Fruit fly (Drosophila melanogaster) whole organism, embryonic: Measurements from ENCODE around the gene Art8.

Experiments
- CG8359 ChIP-seq: fragments of 200-800 bp; sonication (Bioruptor generic); optimal IDR thresholded peaks from 2 replicates; lab custom pipeline; 2017; ENCODE audit warnings: missing biosample characterization, mild to moderate bottlenecking, missing genetic modification characterization, borderline replicate concordance
- Optix ChIP-seq: fragments of 200-800 bp; sonication (Bioruptor generic); IDR thresholded peaks from 3 replicates; pipeline ENCODE4 v1.3.6; 2022; ENCODE audit warnings: missing biosample characterization, missing genetic modification characterization
- bowl ChIP-seq: fragments of 200-800 bp; sonication (Bioruptor generic); IDR thresholded peaks from 2 replicates; pipeline ENCODE4 v1.3.6; 2022; ENCODE audit warnings: missing biosample characterization, missing genetic modification characterization
- dan ChIP-seq: fragments of 200-800 bp; sonication (Bioruptor generic); IDR thresholded peaks from 2 replicates; pipeline ENCODE4 v1.3.6; 2022; ENCODE audit warnings: missing biosample characterization, missing genetic modification characterization
- ind ChIP-seq: fragments of 200-800 bp; sonication (Bioruptor generic); optimal IDR thresholded peaks from 3 replicates; lab custom pipeline; 2016; ENCODE audit warnings: missing biosample characterization, missing genetic modification characterization
- kni ChIP-seq: fragments of 200-800 bp; sonication (Bioruptor generic); optimal IDR thresholded peaks from 3 replicates; lab custom pipeline; 2017; ENCODE audit warnings: mild to moderate bottlenecking, missing biosample characterization, missing genetic modification reagents, missing genetic modification characterization
- lilli ChIP-seq: fragments of 200-800 bp; sonication (Bioruptor generic); optimal IDR thresholded peaks from 3 replicates; lab custom pipeline; 2016; ENCODE audit warnings: missing biosample characterization, missing genetic modification characterization
- nom ChIP-seq: fragments of 200-800 bp; sonication (Bioruptor generic); optimal IDR thresholded peaks from 2 replicates; lab custom pipeline; 2017; ENCODE audit warnings: missing biosample characterization, missing genetic modification characterization, mild to moderate bottlenecking, moderate library complexity, missing genetic modification reagents

dm6 chr2L:11048307-11048706 lies 37.4 kb upstream of the Art8 start:
- TF ChIP-seq nom, result no peak
- no peak for TF ChIP-seq lilli (GFP tag; lab: Kevin White, UChicago)
- no peak for TF ChIP-seq CG8359 (GFP tag; lab: Kevin White, UChicago)
- TF ChIP-seq bowl (GFP tag; lab: Robert Waterston, UW), result no peak
- TF ChIP-seq Optix, result no peak
- TF ChIP-seq ind (GFP tag; lab: Kevin White, UChicago), result no peak
- TF ChIP-seq dan (GFP tag; lab: Robert Waterston, UW), result no peak
- no peak for TF ChIP-seq kni
